Worm (Caenorhabditis elegans) whole organism, L4 larva: ENCODE measurements around the gene ZK617.26.

Source experiments
- F10B5.3 ChIP-seq: sonication (generic microtip); optimal IDR thresholded peaks from 2 replicates; lab custom pipeline; 2016; ENCODE audit warnings: mild to moderate bottlenecking, missing genetic modification characterization, missing compliant biosample characterization
- F44E2.7 ChIP-seq: fragments of 200-800 bp; sonication (Bioruptor generic); IDR thresholded peaks from 2 replicates; pipeline ENCODE4 v2.1.2; 2022; ENCODE audit warnings: missing genetic modification characterization, missing compliant biosample characterization
- F49E8.2 ChIP-seq: sonication (generic microtip); optimal IDR thresholded peaks from 2 replicates; lab custom pipeline; 2016; ENCODE audit warnings: missing compliant biosample characterization, mild to moderate bottlenecking, missing genetic modification characterization, borderline replicate concordance
- T20F7.1 ChIP-seq: fragments of 200-800 bp; sonication (Bioruptor generic); optimal IDR thresholded peaks from 2 replicates; lab custom pipeline; 2018; ENCODE audit warnings: mild to moderate bottlenecking, missing genetic modification characterization, missing compliant biosample characterization
- T26A8.4 ChIP-seq: fragments of 200-800 bp; sonication (Bioruptor generic); IDR thresholded peaks from 2 replicates; pipeline ENCODE4 v1.3.6; 2022; ENCODE audit warnings: missing genetic modification characterization, missing compliant biosample characterization
- aha-1 ChIP-seq: fragments of 150-350 bp; peaks from one replicate; lab custom pipeline; 2014; ENCODE audit warnings: missing biosample characterization, missing genetic modification characterization
- aly-2 ChIP-seq: sonication (generic microtip); optimal IDR thresholded peaks from 2 replicates; lab custom pipeline; 2018; ENCODE audit warnings: missing biosample characterization, missing genetic modification characterization
- ama-1 ChIP-seq: fragments of 150-350 bp; optimal IDR thresholded peaks from 2 replicates; lab custom pipeline; 2014; ENCODE audit warnings: inconsistent platforms, mixed read lengths
- ceh-20 ChIP-seq: fragments of 200-800 bp; sonication (Bioruptor generic); IDR thresholded peaks from 2 replicates; pipeline ENCODE4 v1.3.6; 2022; ENCODE audit warnings: missing genetic modification reagents, missing genetic modification characterization, missing compliant biosample characterization
- ceh-28 ChIP-seq: fragments of 150-350 bp; optimal IDR thresholded peaks from 2 replicates; lab custom pipeline; 2014; ENCODE audit warnings: missing biosample characterization, missing genetic modification reagents, missing genetic modification characterization
- ceh-32 ChIP-seq: sonication (generic microtip); optimal IDR thresholded peaks from 2 replicates; lab custom pipeline; 2016; ENCODE audit warnings: mild to moderate bottlenecking, missing genetic modification characterization, missing compliant biosample characterization; ENCODE audit not compliant: poor library complexity
- ceh-44 ChIP-seq: fragments of 200-800 bp; sonication (Bioruptor generic); IDR thresholded peaks from 2 replicates; pipeline ENCODE4 v1.3.6; 2022; ENCODE audit warnings: missing genetic modification reagents, missing genetic modification characterization, missing compliant biosample characterization
- cey-2 ChIP-seq: sonication (generic microtip); optimal IDR thresholded peaks from 3 replicates; lab custom pipeline; 2017; ENCODE audit warnings: missing genetic modification characterization, mild to moderate bottlenecking, missing compliant biosample characterization, antibody characterized with exemption, borderline replicate concordance; ENCODE audit not compliant: insufficient read depth
- ctbp-1 ChIP-seq: fragments of 200-800 bp; sonication (Bioruptor generic); IDR thresholded peaks from 2 replicates; pipeline ENCODE4 v1.3.6; 2022; ENCODE audit warnings: missing genetic modification reagents, missing genetic modification characterization, missing compliant biosample characterization
- daf-12 ChIP-seq: fragments of 150-350 bp; optimal IDR thresholded peaks from 2 replicates; lab custom pipeline; 2014; ENCODE audit warnings: missing biosample characterization, missing genetic modification reagents, missing genetic modification characterization
- daf-16 ChIP-seq, 3 experiments: sonication (generic microtip); optimal IDR thresholded peaks; 2 replicates each; lab custom pipeline; 2016 to 2017; ENCODE audit warnings: missing genetic modification characterization in 3 of 3, missing genetic modification reagents in 3 of 3, mild to moderate bottlenecking in 2 of 3, missing compliant biosample characterization in 2 of 3, missing biosample characterization in 1 of 3, moderate library complexity in 1 of 3
- dmd-6 ChIP-seq: fragments of 200-800 bp; sonication (Bioruptor generic); IDR thresholded peaks from 2 replicates; pipeline ENCODE4 v1.3.6; 2022; ENCODE audit warnings: missing genetic modification reagents, missing genetic modification characterization, missing compliant biosample characterization
- dmd-8 ChIP-seq: fragments of 200-800 bp; sonication (Bioruptor generic); IDR thresholded peaks from 2 replicates; pipeline ENCODE4 v1.3.6; 2022; ENCODE audit warnings: missing genetic modification characterization, missing compliant biosample characterization
- dmd-9 ChIP-seq: fragments of 200-800 bp; sonication (Bioruptor generic); IDR thresholded peaks from 2 replicates; pipeline ENCODE4 v1.3.6; 2022; ENCODE audit warnings: missing genetic modification reagents, missing genetic modification characterization, missing compliant biosample characterization
- dpl-1 ChIP-seq: fragments of 150-350 bp; optimal IDR thresholded peaks from 2 replicates; lab custom pipeline; 2014; ENCODE audit warnings: missing biosample characterization, missing genetic modification reagents, missing genetic modification characterization
- dve-1 ChIP-seq: sonication (generic microtip); optimal IDR thresholded peaks from 2 replicates; lab custom pipeline; 2017; ENCODE audit warnings: antibody characterized with exemption, mild to moderate bottlenecking, missing genetic modification characterization, missing compliant biosample characterization; ENCODE audit not compliant: insufficient read depth
- fos-1 ChIP-seq: fragments of 150-350 bp; optimal IDR thresholded peaks from 2 replicates; lab custom pipeline; 2014; ENCODE audit warnings: missing biosample characterization, missing genetic modification characterization
- hlh-30 ChIP-seq: sonication (generic microtip); optimal IDR thresholded peaks from 2 replicates; lab custom pipeline; 2017; ENCODE audit warnings: antibody characterized with exemption, mild to moderate bottlenecking, missing genetic modification characterization, missing compliant biosample characterization; ENCODE audit not compliant: insufficient read depth
- hmg-1.1 ChIP-seq: fragments of 200-800 bp; sonication (Bioruptor generic); IDR thresholded peaks from 2 replicates; pipeline ENCODE4 v1.3.6; 2022; ENCODE audit warnings: missing genetic modification reagents, missing genetic modification characterization, missing compliant biosample characterization
- lin-38 ChIP-seq: fragments of 200-800 bp; sonication (Bioruptor generic); IDR thresholded peaks from 2 replicates; pipeline ENCODE4 v1.3.6; 2022; ENCODE audit warnings: missing genetic modification reagents, missing genetic modification characterization, missing compliant biosample characterization
- lin-39 ChIP-seq: fragments of 150-350 bp; optimal IDR thresholded peaks from 2 replicates; lab custom pipeline; 2014; ENCODE audit warnings: missing biosample characterization, missing genetic modification reagents, missing genetic modification characterization
- lsy-2 ChIP-seq, 2 experiments: fragments of 150-350 bp in 1 of 2; sonication (generic microtip) in 1 of 2; optimal IDR thresholded peaks; 2 replicates each; lab custom pipeline; 2014 to 2017; ENCODE audit warnings: missing biosample characterization in 2 of 2, missing genetic modification characterization in 2 of 2
- madf-9 ChIP-seq: fragments of 200-800 bp; sonication (Bioruptor generic); conservative IDR thresholded peaks from 2 replicates; pipeline ENCODE4 v1.3.6; 2022; ENCODE audit warnings: missing genetic modification reagents, missing genetic modification characterization, missing compliant biosample characterization
- mdt-29 ChIP-seq: fragments of 200-800 bp; sonication (Bioruptor generic); IDR thresholded peaks from 2 replicates; pipeline ENCODE4 v1.3.6; 2022; ENCODE audit warnings: missing genetic modification reagents, missing genetic modification characterization, missing compliant biosample characterization
- mep-1 ChIP-seq: fragments of 150-350 bp; sonication (generic microtip); optimal IDR thresholded peaks from 3 replicates; lab custom pipeline; 2014; ENCODE audit warnings: missing biosample characterization, missing genetic modification characterization
- mes-2 ChIP-seq: sonication (generic microtip); optimal IDR thresholded peaks from 2 replicates; lab custom pipeline; 2016; ENCODE audit warnings: missing genotype, mild to moderate bottlenecking, missing genetic modification characterization, missing compliant biosample characterization; ENCODE audit not compliant: poor library complexity, severe bottlenecking
- nhr-237 ChIP-seq: sonication (generic microtip); optimal IDR thresholded peaks from 2 replicates; lab custom pipeline; 2017; ENCODE audit warnings: missing biosample characterization, missing genetic modification characterization
- nhr-41 ChIP-seq: fragments of 200-800 bp; sonication (Bioruptor generic); IDR thresholded peaks from 2 replicates; pipeline ENCODE4 v1.3.6; 2022; ENCODE audit warnings: missing genetic modification reagents, missing genetic modification characterization, missing compliant biosample characterization
- nhr-48 ChIP-seq: sonication (generic microtip); optimal IDR thresholded peaks from 2 replicates; lab custom pipeline; 2016; ENCODE audit warnings: mild to moderate bottlenecking, missing genetic modification characterization, missing compliant biosample characterization
- nhr-6 ChIP-seq: fragments of 150-350 bp; optimal IDR thresholded peaks from 2 replicates; lab custom pipeline; 2014; ENCODE audit warnings: missing biosample characterization, missing genetic modification characterization
- nhr-76 ChIP-seq: fragments of 150-350 bp; optimal IDR thresholded peaks from 2 replicates; lab custom pipeline; 2014; ENCODE audit warnings: missing biosample characterization, missing genetic modification characterization
- nhr-77 ChIP-seq: fragments of 150-350 bp; optimal IDR thresholded peaks from 2 replicates; lab custom pipeline; 2014; ENCODE audit warnings: missing biosample characterization, missing genetic modification characterization
- pha-4 ChIP-seq, 2 experiments: fragments of 150-350 bp in 1 of 2; fragments of 200-800 bp in 1 of 2; sonication (Bioruptor generic) in 1 of 2; IDR thresholded peaks in 1 of 2; optimal IDR thresholded peaks in 1 of 2; 2 replicates each; pipeline versions ENCODE4 v1.3.6 to Lab custom; 2014 to 2022; ENCODE audit warnings: missing genetic modification characterization in 2 of 2, missing genetic modification reagents in 2 of 2, missing biosample characterization in 1 of 2, missing compliant biosample characterization in 1 of 2
- php-3 ChIP-seq: fragments of 200-800 bp; sonication (Bioruptor generic); IDR thresholded peaks from 2 replicates; pipeline ENCODE4 v1.3.6; 2022; ENCODE audit warnings: missing genetic modification reagents, missing genetic modification characterization, missing compliant biosample characterization
- sdz-12 ChIP-seq: fragments of 200-800 bp; sonication (Bioruptor generic); optimal IDR thresholded peaks from 2 replicates; lab custom pipeline; 2018; ENCODE audit warnings: mild to moderate bottlenecking, missing genetic modification characterization, missing compliant biosample characterization
- snpc-4 ChIP-seq: fragments of 150-350 bp; optimal IDR thresholded peaks from 2 replicates; lab custom pipeline; 2014; ENCODE audit warnings: missing biosample characterization, missing genetic modification characterization
- unc-39 ChIP-seq: sonication (generic microtip); optimal IDR thresholded peaks from 2 replicates; lab custom pipeline; 2017; ENCODE audit warnings: missing biosample characterization, missing genetic modification characterization
- unc-62 ChIP-seq, 3 experiments: fragments of 150-350 bp in 1 of 3; sonication (generic microtip); optimal IDR thresholded peaks in 2 of 3; peaks in 1 of 3; 1 replicate in 1 of 3; 2 replicates in 2 of 3; lab custom pipeline; 2014 to 2017; ENCODE audit warnings: missing biosample characterization in 3 of 3, missing genetic modification characterization in 3 of 3, missing genetic modification reagents in 3 of 3, missing genotype in 1 of 3
- zag-1 ChIP-seq: fragments of 150-350 bp; optimal IDR thresholded peaks from 2 replicates; lab custom pipeline; 2014; ENCODE audit warnings: missing biosample characterization, missing genetic modification characterization
- ztf-7 ChIP-seq: fragments of 150-350 bp; optimal IDR thresholded peaks from 2 replicates; lab custom pipeline; 2014; ENCODE audit warnings: missing biosample characterization, missing genetic modification characterization

ZK617.26 gene

ce11 chrIV:12031003-12031402, 20.2 kb upstream of the ZK617.26 start, which contains the start of the genes T12G3.6 and mrpl-51:
T12G3.6 (minus strand) TSS chrIV:12031271.
mrpl-51 (plus strand) TSS chrIV:12031324.
- TF ChIP-seq aha-1, result peak; percentile 38
- TF ChIP-seq unc-62 (GFP tag; optimal IDR thresholded peaks at IDR 0.05 in 1 of 2; lab: Kevin White, UChicago), result peak in 1 of 2 experiments; percentile 63
- no peak for TF ChIP-seq unc-62 (tag; optimal IDR thresholded peaks at IDR 0.05; lab: Kevin White, UChicago)
- TF ChIP-seq dmd-8 (GFP tag; lab: Robert Waterston, UW), result no peak
- TF ChIP-seq nhr-237 (tag; lab: Kevin White, UChicago), result no peak
- TF ChIP-seq snpc-4, result no peak

- TF ChIP-seq nhr-77 (tag; lab: Kevin White, UChicago) (no peak), nhr-48 (tag; lab: Kevin White, UChicago) (no peak), ztf-7 (tag; lab: Kevin White, UChicago) (peak; percentile 86), lin-39 (tag; lab: Kevin White, UChicago) (no peak), aly-2 (tag; lab: Kevin White, UChicago) (no peak), zag-1 (tag; lab: Kevin White, UChicago) (no peak), lsy-2 (tag; optimal IDR thresholded peaks at IDR 0.05; lab: Kevin White, UChicago) (peak in 1 of 2 experiments; percentile 79), ceh-20 (GFP tag; lab: Robert Waterston, UW) (no peak), ama-1 (lab: Kevin White, UChicago) (no peak), F44E2.7 (no peak), mdt-29 (GFP tag; lab: Robert Waterston, UW) (no peak), hmg-1.1 (no peak), daf-16 (GFP tag; optimal IDR thresholded peaks at IDR 0.05; lab: Kevin White, UChicago) (no peak), daf-16 (tag; optimal IDR thresholded peaks at IDR 0.05; lab: Kevin White, UChicago) (peak; percentile 44), sdz-12 (GFP tag; lab: Kevin White, UChicago) (no peak), hlh-30 (tag; lab: Kevin White, UChicago) (peak; percentile 12), dmd-6 (GFP tag; lab: Robert Waterston, UW) (0 out of 2 replicates have a peak, but pooled peaks have one; percentile 8), ceh-28 (tag; lab: Kevin White, UChicago) (no peak), dmd-9 (GFP tag; lab: Robert Waterston, UW) (no peak), dpl-1 (GFP tag; lab: Kevin White, UChicago) (peak; percentile 61), T20F7.1 (GFP tag; lab: Kevin White, UChicago) (peak; percentile 49), ctbp-1 (GFP tag; lab: Robert Waterston, UW) (no peak), mep-1 (peak; percentile 29), ceh-44 (GFP tag; lab: Robert Waterston, UW) (no peak), lin-38 (peak; percentile 42), dve-1 (tag; lab: Kevin White, UChicago) (peak; percentile 39), T26A8.4 (GFP tag; lab: Robert Waterston, UW) (no peak)
These were observed 19.0 kb upstream of the ZK617.26 start, which contains the start of gene T12G3.11 for ce11 chrIV:12029722-12030182. T12G3.11 (minus strand) TSS chrIV:12029772.

ce11 chrIV:12029074-12029473, 18.3 kb upstream of the ZK617.26 start, which contains the start of gene tgn-38:
tgn-38 (minus strand) TSS chrIV:12029174.
- TF ChIP-seq F44E2.7 (no peak), unc-39 (no peak), F10B5.3 (no peak), madf-9 (GFP tag; lab: Robert Waterston, UW) (no peak), nhr-6 (tag; lab: Kevin White, UChicago) (no peak), cey-2 (no peak), nhr-41 (GFP tag; lab: Robert Waterston, UW) (no peak), nhr-237 (tag; lab: Kevin White, UChicago) (no peak), daf-12 (tag; lab: Kevin White, UChicago) (no peak), ceh-32 (tag; lab: Kevin White, UChicago) (no peak), pha-4 (GFP tag; IDR thresholded peaks at IDR 0.05; lab: Robert Waterston, UW) (no peak), pha-4 (tag; optimal IDR thresholded peaks at IDR 0.05; lab: Kevin White, UChicago) (no peak), ceh-44 (GFP tag; lab: Robert Waterston, UW) (no peak), nhr-76 (tag; lab: Kevin White, UChicago) (no peak), mes-2 (tag; lab: Kevin White, UChicago) (no peak), php-3 (GFP tag; lab: Robert Waterston, UW) (no peak), fos-1 (tag; lab: Kevin White, UChicago) (no peak), lin-38 (no peak), mdt-29 (GFP tag; lab: Robert Waterston, UW) (no peak), F49E8.2 (tag; lab: Kevin White, UChicago) (no peak), dmd-8 (GFP tag; lab: Robert Waterston, UW) (no peak)
